Fruit fly (Drosophila melanogaster) whole organism, embryonic: ENCODE measurements around the gene ph-d.

Experiments used
- Abd-B ChIP-seq: fragments of 200-800 bp; sonication (Bioruptor generic); optimal IDR thresholded peaks from 2 replicates; lab custom pipeline; 2018; ENCODE audit warnings: missing biosample characterization, mild to moderate bottlenecking, missing genetic modification characterization, moderate library complexity
- Ada2b ChIP-seq: fragments of 200-800 bp; sonication (Bioruptor generic); IDR thresholded peaks from 2 replicates; pipeline ENCODE4 v1.3.6; 2022; ENCODE audit warnings: missing biosample characterization, missing genetic modification characterization
- Atf6 ChIP-seq: fragments of 200-800 bp; sonication (Bioruptor generic); IDR thresholded peaks from 2 replicates; pipeline ENCODE4 v1.3.6; 2022; ENCODE audit warnings: missing biosample characterization, missing genetic modification characterization
- CG1024 ChIP-seq: fragments of 200-800 bp; sonication (Bioruptor generic); IDR thresholded peaks from 2 replicates; pipeline ENCODE4 v1.3.6; 2022; ENCODE audit warnings: missing biosample characterization, missing genetic modification characterization
- CG10321 ChIP-seq: fragments of 200-800 bp; sonication (Bioruptor generic); IDR thresholded peaks from 2 replicates; pipeline ENCODE4 v1.3.6; 2022; ENCODE audit warnings: missing biosample characterization, missing genetic modification characterization
- CG10366 ChIP-seq: fragments of 200-800 bp; sonication (Bioruptor generic); IDR thresholded peaks from 2 replicates; pipeline ENCODE4 v1.3.6; 2022; ENCODE audit warnings: missing biosample characterization, missing genetic modification characterization
- CG11085 ChIP-seq: fragments of 200-800 bp; sonication (Bioruptor generic); IDR thresholded peaks from 2 replicates; pipeline ENCODE4 v1.3.6; 2022; ENCODE audit warnings: missing biosample characterization, missing genetic modification characterization
- CG12391 ChIP-seq: fragments of 200-800 bp; sonication (Bioruptor generic); optimal IDR thresholded peaks from 3 replicates; lab custom pipeline; 2018; ENCODE audit warnings: missing biosample characterization, mild to moderate bottlenecking, missing genetic modification characterization, moderate library complexity
- CG13894 ChIP-seq: fragments of 200-800 bp; sonication (Bioruptor generic); optimal IDR thresholded peaks from 3 replicates; lab custom pipeline; 2018; ENCODE audit warnings: missing biosample characterization, mild to moderate bottlenecking, missing genetic modification characterization, moderate library complexity
- CG14965 ChIP-seq: fragments of 200-800 bp; sonication (Bioruptor generic); optimal IDR thresholded peaks from 2 replicates; lab custom pipeline; 2016; ENCODE audit warnings: missing biosample characterization, missing genetic modification characterization, borderline replicate concordance
- CG17361 ChIP-seq: fragments of 200-800 bp; sonication (Bioruptor generic); IDR thresholded peaks from 3 replicates; pipeline ENCODE4 v1.3.6; 2022; ENCODE audit warnings: missing biosample characterization, missing genetic modification characterization
- CG17912 ChIP-seq: fragments of 200-800 bp; sonication (Bioruptor generic); optimal IDR thresholded peaks from 2 replicates; lab custom pipeline; 2018; ENCODE audit warnings: missing biosample characterization, mild to moderate bottlenecking, missing genetic modification characterization
- CG33557 ChIP-seq: fragments of 200-800 bp; sonication (Bioruptor generic); optimal IDR thresholded peaks from 2 replicates; lab custom pipeline; 2019; ENCODE audit warnings: missing biosample characterization, mild to moderate bottlenecking, missing genetic modification characterization, moderate library complexity
- CG43689 ChIP-seq: fragments of 200-800 bp; sonication (Bioruptor generic); IDR thresholded peaks from 2 replicates; pipeline ENCODE4 v1.3.6; 2022; ENCODE audit warnings: missing biosample characterization, missing genetic modification characterization
- CG4820 ChIP-seq: fragments of 200-800 bp; sonication (Bioruptor generic); optimal IDR thresholded peaks from 3 replicates; lab custom pipeline; 2016; ENCODE audit warnings: missing biosample characterization, missing genetic modification characterization
- CG7556 ChIP-seq: fragments of 200-800 bp; sonication (Bioruptor generic); optimal IDR thresholded peaks from 2 replicates; lab custom pipeline; 2017; ENCODE audit warnings: missing biosample characterization, mild to moderate bottlenecking, missing genetic modification characterization
- CG8944 ChIP-seq: fragments of 200-800 bp; sonication (Bioruptor generic); optimal IDR thresholded peaks from 3 replicates; lab custom pipeline; 2016; ENCODE audit warnings: missing biosample characterization, missing genetic modification characterization
- Dip2 ChIP-seq: fragments of 200-800 bp; sonication (Bioruptor generic); IDR thresholded peaks from 2 replicates; pipeline ENCODE4 v1.3.6; 2022; ENCODE audit warnings: missing biosample characterization, missing genetic modification characterization
- Hr3 ChIP-seq: fragments of 200-800 bp; sonication (Bioruptor generic); optimal IDR thresholded peaks from 3 replicates; lab custom pipeline; 2016; ENCODE audit warnings: missing biosample characterization, missing genetic modification characterization
- Neu2 ChIP-seq: fragments of 200-800 bp; sonication (Bioruptor generic); optimal IDR thresholded peaks from 3 replicates; lab custom pipeline; 2016; ENCODE audit warnings: missing biosample characterization, missing genetic modification characterization, borderline replicate concordance
- Opbp ChIP-seq: fragments of 200-800 bp; sonication (Bioruptor generic); IDR thresholded peaks from 3 replicates; pipeline ENCODE4 v1.3.6; 2022; ENCODE audit warnings: missing biosample characterization, missing genetic modification characterization; ENCODE audit not compliant: partially characterized antibody
- Ravus ChIP-seq: fragments of 200-800 bp; sonication (Bioruptor generic); IDR thresholded peaks from 2 replicates; pipeline ENCODE4 v1.3.6; 2022; ENCODE audit warnings: missing biosample characterization, missing genetic modification characterization
- Sox102F ChIP-seq: fragments of 200-800 bp; sonication (Bioruptor generic); optimal IDR thresholded peaks from 2 replicates; lab custom pipeline; 2018; ENCODE audit warnings: missing biosample characterization, mild to moderate bottlenecking, missing genetic modification characterization, moderate library complexity
- Taf1 ChIP-seq: fragments of 200-800 bp; sonication (Bioruptor generic); IDR thresholded peaks from 2 replicates; pipeline ENCODE4 v1.3.6; 2022; ENCODE audit warnings: missing biosample characterization, missing genetic modification characterization
- YL-1 ChIP-seq: fragments of 200-800 bp; sonication (Bioruptor generic); optimal IDR thresholded peaks from 3 replicates; lab custom pipeline; 2017; ENCODE audit warnings: missing biosample characterization, mild to moderate bottlenecking, missing genetic modification characterization
- ab ChIP-seq: fragments of 200-800 bp; sonication (Bioruptor generic); optimal IDR thresholded peaks from 2 replicates; lab custom pipeline; 2016; ENCODE audit warnings: missing biosample characterization, missing genetic modification characterization
- ara ChIP-seq: fragments of 200-800 bp; sonication (Bioruptor generic); IDR thresholded peaks from 2 replicates; pipeline ENCODE4 v1.3.6; 2022; ENCODE audit warnings: missing biosample characterization, missing genetic modification characterization
- ash1 ChIP-seq: fragments of 200-800 bp; sonication (Bioruptor generic); optimal IDR thresholded peaks from 2 replicates; lab custom pipeline; 2018; ENCODE audit warnings: missing biosample characterization, mild to moderate bottlenecking, missing genetic modification characterization
- chn ChIP-seq: fragments of 200-800 bp; sonication (Bioruptor generic); optimal IDR thresholded peaks from 2 replicates; lab custom pipeline; 2016; ENCODE audit warnings: missing biosample characterization, missing genetic modification characterization
- ci ChIP-seq: fragments of 200-800 bp; sonication (Bioruptor generic); IDR thresholded peaks from 3 replicates; pipeline ENCODE4 v1.3.6; 2022; ENCODE audit warnings: missing biosample characterization, missing genetic modification characterization
- dan ChIP-seq: fragments of 200-800 bp; sonication (Bioruptor generic); IDR thresholded peaks from 2 replicates; pipeline ENCODE4 v1.3.6; 2022; ENCODE audit warnings: missing biosample characterization, missing genetic modification characterization
- esg ChIP-seq: fragments of 200-800 bp; sonication (Bioruptor generic); conservative IDR thresholded peaks from 2 replicates; pipeline ENCODE4 v1.3.6; 2022; ENCODE audit warnings: missing biosample characterization, missing genetic modification characterization
- fd96Cb ChIP-seq: fragments of 200-800 bp; sonication (Bioruptor generic); optimal IDR thresholded peaks from 2 replicates; lab custom pipeline; 2018; ENCODE audit warnings: missing biosample characterization, mild to moderate bottlenecking, missing genetic modification characterization, moderate library complexity
- ftz-f1 ChIP-seq: fragments of 200-800 bp; sonication (Bioruptor generic); optimal IDR thresholded peaks from 2 replicates; lab custom pipeline; 2016; ENCODE audit warnings: missing biosample characterization, missing genetic modification characterization
- gfzf ChIP-seq: fragments of 200-800 bp; sonication (Bioruptor generic); optimal IDR thresholded peaks from 2 replicates; lab custom pipeline; 2016; ENCODE audit warnings: missing biosample characterization, mild to moderate bottlenecking, missing genetic modification characterization, moderate library complexity
- h ChIP-seq: fragments of >200 bp; optimal IDR thresholded peaks from 2 replicates; lab custom pipeline; 2017
- jumu ChIP-seq: fragments of 200-800 bp; sonication (Bioruptor generic); optimal IDR thresholded peaks from 3 replicates; lab custom pipeline; 2016; ENCODE audit warnings: missing biosample characterization, missing genetic modification characterization
- klu ChIP-seq: fragments of 200-800 bp; sonication (Bioruptor generic); IDR thresholded peaks from 2 replicates; pipeline ENCODE4 v1.3.6; 2022; ENCODE audit warnings: missing biosample characterization, missing genetic modification characterization
- luna ChIP-seq: fragments of 200-800 bp; sonication (Bioruptor generic); optimal IDR thresholded peaks from 2 replicates; lab custom pipeline; 2016; ENCODE audit warnings: missing biosample characterization, missing genetic modification characterization
- mam ChIP-seq: fragments of 200-800 bp; sonication (Bioruptor generic); optimal IDR thresholded peaks from 3 replicates; lab custom pipeline; 2016; ENCODE audit warnings: missing biosample characterization, missing genetic modification characterization
- prd ChIP-seq, 3 experiments: fragments of >200 bp in 2 of 3; fragments of 200-800 bp in 1 of 3; sonication (Bioruptor generic) in 1 of 3; optimal IDR thresholded peaks in 2 of 3; IDR thresholded peaks in 1 of 3; 2 replicates in 2 of 3; 3 replicates in 1 of 3; pipeline versions ENCODE4 v1.3.6 to Lab custom; 2017 to 2022; ENCODE audit warnings: missing biosample characterization in 1 of 3, missing genetic modification characterization in 1 of 3
- repo ChIP-seq: fragments of 200-800 bp; sonication (Bioruptor generic); optimal IDR thresholded peaks from 2 replicates; lab custom pipeline; 2016; ENCODE audit warnings: missing biosample characterization, missing genetic modification characterization
- row ChIP-seq: fragments of 200-800 bp; sonication (Bioruptor generic); IDR thresholded peaks from 3 replicates; pipeline ENCODE4 v1.3.6; 2022; ENCODE audit warnings: missing biosample characterization, missing genetic modification characterization
- sd ChIP-seq: fragments of 200-800 bp; sonication (Bioruptor generic); optimal IDR thresholded peaks from 3 replicates; lab custom pipeline; 2018; ENCODE audit warnings: missing biosample characterization, mild to moderate bottlenecking, missing genetic modification characterization, moderate library complexity
- sens ChIP-seq: fragments of 200-800 bp; sonication (Bioruptor generic); peaks from one replicate; lab custom pipeline; 2016; ENCODE audit warnings: missing biosample characterization, missing genetic modification characterization
- sob ChIP-seq: fragments of 200-800 bp; sonication (Bioruptor generic); IDR thresholded peaks from 2 replicates; pipeline ENCODE4 v1.3.6; 2022; ENCODE audit warnings: missing biosample characterization, missing genetic modification characterization
- sqz ChIP-seq: fragments of 200-800 bp; sonication (Bioruptor generic); optimal IDR thresholded peaks from 3 replicates; lab custom pipeline; 2018; ENCODE audit warnings: missing biosample characterization, mild to moderate bottlenecking, missing genetic modification characterization
- sug ChIP-seq: fragments of 200-800 bp; optimal IDR thresholded peaks from 2 replicates; lab custom pipeline; 2019; ENCODE audit warnings: missing biosample characterization, mild to moderate bottlenecking, missing genetic modification characterization, moderate library complexity
- vfl ChIP-seq: fragments of 200-800 bp; sonication (Bioruptor generic); optimal IDR thresholded peaks from 2 replicates; lab custom pipeline; 2016; ENCODE audit warnings: missing biosample characterization, missing genetic modification characterization
- wdn ChIP-seq: fragments of 200-800 bp; sonication (Bioruptor generic); IDR thresholded peaks from 2 replicates; pipeline ENCODE4 v1.3.6; 2022; ENCODE audit warnings: missing biosample characterization, missing genetic modification characterization

Gene ph-d

DNA sequence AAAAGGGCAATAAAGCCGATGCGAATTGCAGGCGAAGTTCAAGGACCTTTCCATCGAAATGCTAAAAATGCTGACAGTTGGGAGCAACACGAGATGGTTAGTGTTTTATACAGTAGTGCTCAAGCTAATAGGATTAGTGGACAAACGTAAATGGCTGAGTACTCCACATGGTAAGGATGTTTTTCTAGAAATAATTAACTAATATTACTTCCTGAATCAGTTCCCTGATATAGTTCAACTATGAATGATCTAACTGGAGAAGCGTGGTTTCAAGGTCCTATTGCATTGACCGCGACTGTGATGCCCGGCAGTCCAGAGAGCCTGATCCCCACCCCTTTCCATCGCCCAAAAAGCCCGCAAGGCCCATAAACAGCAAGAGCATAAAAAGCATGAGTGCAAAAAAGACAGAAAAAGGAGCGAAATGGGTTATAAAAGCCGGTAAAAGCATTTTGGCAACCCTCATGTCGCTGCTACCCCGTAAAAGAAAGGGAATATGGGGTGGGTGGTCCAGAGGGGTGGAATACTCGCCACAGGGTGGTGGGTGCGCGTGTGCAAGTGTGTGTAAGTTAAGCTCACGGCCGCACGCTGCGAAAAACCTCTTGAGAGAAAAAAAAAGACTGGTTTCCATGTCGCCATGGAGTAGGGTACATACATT lies 11.3 kb upstream of the ph-d start (continued):
- TF ChIP-seq Abd-B (GFP tag; lab: Kevin White, UChicago) = peak; percentile 45
- no peak for TF ChIP-seq Atf6
- peak; percentile 62 for TF ChIP-seq CG7556 (GFP tag; lab: Kevin White, UChicago)
- TF ChIP-seq chn (GFP tag; lab: Kevin White, UChicago) = peak; percentile 72
- TF ChIP-seq CG43689 = no peak
- TF ChIP-seq ab = no peak
- no peak for TF ChIP-seq Opbp (GFP tag; lab: Robert Waterston, UW)
- TF ChIP-seq YL-1 = no peak
- TF ChIP-seq Ravus = no peak
- no peak for TF ChIP-seq prd (optimal IDR thresholded peaks at IDR 0.05; lab: Kevin White, UChicago)
- TF ChIP-seq prd (GFP tag; IDR thresholded peaks at IDR 0.05; lab: Robert Waterston, UW) = peak; percentile 78
- TF ChIP-seq CG4820 (GFP tag; lab: Kevin White, UChicago) = peak; percentile 64
- TF ChIP-seq Ada2b = peak; percentile 43; the same call in 1 of the 2 replicates
- no peak for TF ChIP-seq gfzf (GFP tag; lab: Kevin White, UChicago)
- peak; percentile 55 for TF ChIP-seq CG8944
- TF ChIP-seq Sox102F (GFP tag; lab: Kevin White, UChicago) = peak; percentile 70
- TF ChIP-seq ara (GFP tag; lab: Robert Waterston, UW) = peak; percentile 57
- TF ChIP-seq vfl = no peak
- peak; percentile 62 for TF ChIP-seq CG17361 (GFP tag; lab: Robert Waterston, UW)
- no peak for TF ChIP-seq sd (tag; lab: Kevin White, UChicago)
- TF ChIP-seq CG17912 (GFP tag; lab: Kevin White, UChicago) = no peak
- peak; percentile 63 for TF ChIP-seq CG1024 (GFP tag; lab: Robert Waterston, UW)
- no peak for TF ChIP-seq sug (tag; lab: Kevin White, UChicago)
- TF ChIP-seq fd96Cb = peak; percentile 76
- peak; percentile 34 for TF ChIP-seq Neu2
- no peak for TF ChIP-seq ftz-f1 (GFP tag; lab: Kevin White, UChicago)
- TF ChIP-seq Hr3 (GFP tag; lab: Kevin White, UChicago) = peak; percentile 54
- 0 out of 2 replicates have a peak, but pooled peaks have one; percentile 24 for TF ChIP-seq sob
- TF ChIP-seq jumu (GFP tag; lab: Kevin White, UChicago) = peak; percentile 63
- no peak for TF ChIP-seq ash1
- peak; percentile 75; the same call in 2 of the 3 replicates for TF ChIP-seq ci
- TF ChIP-seq sens (GFP tag; lab: Kevin White, UChicago) = peak; percentile 96
- peak; percentile 27 for TF ChIP-seq luna
- no peak for TF ChIP-seq CG14965 (GFP tag; lab: Kevin White, UChicago)
- no peak for TF ChIP-seq sqz (GFP tag; lab: Kevin White, UChicago)
- peak; percentile 37 for TF ChIP-seq CG10366 (GFP tag; lab: Robert Waterston, UW)
- peak; percentile 18; the same call in 1 of the 2 replicates for TF ChIP-seq esg (GFP tag; lab: Robert Waterston, UW)
- TF ChIP-seq CG10321 (GFP tag; lab: Robert Waterston, UW) = no peak; the same call in 1 of the 2 replicates
- TF ChIP-seq dan = 0 out of 2 replicates have a peak, but pooled peaks have one; percentile 28
- peak; percentile 24; the same call in 1 of the 2 replicates for TF ChIP-seq CG11085 (GFP tag; lab: Robert Waterston, UW)
- no peak for TF ChIP-seq CG13894 (tag; lab: Kevin White, UChicago)
- peak; percentile 61 for TF ChIP-seq mam (GFP tag; lab: Kevin White, UChicago)
- peak; percentile 74 for TF ChIP-seq row (GFP tag; lab: Robert Waterston, UW)
- peak; percentile 69 for TF ChIP-seq CG12391 (tag; lab: Kevin White, UChicago)
- TF ChIP-seq CG33557 (GFP tag; lab: Kevin White, UChicago) = peak; percentile 1
- TF ChIP-seq h (lab: Kevin White, UChicago) = no peak
- peak; percentile 33 for TF ChIP-seq repo (GFP tag; lab: Kevin White, UChicago)
- TF ChIP-seq Dip2 = no peak
- no peak for TF ChIP-seq klu
- TF ChIP-seq Taf1 (GFP tag; lab: Robert Waterston, UW) = peak; percentile 22; the same call in 1 of the 2 replicates
- TF ChIP-seq wdn = 0 out of 2 replicates have a peak, but pooled peaks have one; percentile 20
